Worm (Caenorhabditis elegans): ENCODE results near the gene C50F7.3.

The C50F7.3 gene

ce11 chrIV:7717916-7718315 lies 14.2 kb upstream of the C50F7.3 start, which contains the start of gene F33D4.6:
TSS of gene F33D4.6 (minus strand) at chrIV:7718016.
- TF ChIP-seq tbx-11 (GFP tag; IDR thresholded peaks at IDR 0.05): no peak

ce11 chrIV:7722806-7723205 lies 9.3 kb upstream of the C50F7.3 start, which contains the start of gene C50F7.6:
TSS of gene C50F7.6 (minus strand) at chrIV:7723199.
- no peak for TF ChIP-seq ceh-13 (GFP tag; optimal IDR thresholded peaks at IDR 0.05)

- no peak for TF ChIP-seq ama-1 (optimal IDR thresholded peaks at IDR 0.05)
- no peak for TF ChIP-seq aly-1 (tag; optimal IDR thresholded peaks at IDR 0.05)
- no peak for TF ChIP-seq ceh-13 (GFP tag; optimal IDR thresholded peaks at IDR 0.05)
- no peak for TF ChIP-seq F13C5.2 (tag; optimal IDR thresholded peaks at IDR 0.05)
- TF ChIP-seq flt-1 (GFP tag; IDR thresholded peaks at IDR 0.05): no peak
- TF ChIP-seq scrt-1 (GFP tag; IDR thresholded peaks at IDR 0.05): no peak
- TF ChIP-seq pes-1 (GFP tag; IDR thresholded peaks at IDR 0.05): no peak
- no peak for TF ChIP-seq ets-7 (tag; optimal IDR thresholded peaks at IDR 0.05)
- TF ChIP-seq hmbx-1 (tag; optimal IDR thresholded peaks at IDR 0.05): no peak
- no peak for TF ChIP-seq hmg-4 (GFP tag; optimal IDR thresholded peaks at IDR 0.05)
- no peak for TF ChIP-seq hnd-1 (tag; optimal IDR thresholded peaks at IDR 0.05)
- TF ChIP-seq ceh-36 (tag; optimal IDR thresholded peaks at IDR 0.05): no peak
- TF ChIP-seq tbx-11 (GFP tag; IDR thresholded peaks at IDR 0.05): no peak
- TF ChIP-seq tbx-37 (GFP tag; conservative IDR thresholded peaks at IDR 0.05): no peak
- TF ChIP-seq B0310.2 (tag; optimal IDR thresholded peaks at IDR 0.05): no peak
- no peak for TF ChIP-seq sea-1 (GFP tag; conservative IDR thresholded peaks at IDR 0.05)
- TF ChIP-seq tra-4 (tag; optimal IDR thresholded peaks at IDR 0.05): no peak
Observed at ce11 chrIV:7723555-7723954, 8.6 kb upstream of the C50F7.3 start.

ce11 chrIV:7724912-7725311 lies 7.2 kb upstream of the C50F7.3 start:
- no peak for TF ChIP-seq F13C5.2 (tag; optimal IDR thresholded peaks at IDR 0.05)
- no peak for TF ChIP-seq hmbx-1 (tag; optimal IDR thresholded peaks at IDR 0.05)
- no peak for TF ChIP-seq ets-7 (tag; optimal IDR thresholded peaks at IDR 0.05)
- TF ChIP-seq flt-1 (GFP tag; IDR thresholded peaks at IDR 0.05): no peak
- no peak for TF ChIP-seq hmg-4 (GFP tag; optimal IDR thresholded peaks at IDR 0.05)
- TF ChIP-seq sea-1 (GFP tag; conservative IDR thresholded peaks at IDR 0.05): no peak
- no peak for TF ChIP-seq hnd-1 (tag; optimal IDR thresholded peaks at IDR 0.05)
- no peak for TF ChIP-seq B0310.2 (tag; optimal IDR thresholded peaks at IDR 0.05)
- no peak for TF ChIP-seq ceh-13 (GFP tag; optimal IDR thresholded peaks at IDR 0.05)
- no peak for TF ChIP-seq ama-1 (optimal IDR thresholded peaks at IDR 0.05)
- TF ChIP-seq ceh-36 (tag; optimal IDR thresholded peaks at IDR 0.05): no peak
- no peak for TF ChIP-seq tbx-37 (GFP tag; conservative IDR thresholded peaks at IDR 0.05)
- TF ChIP-seq scrt-1 (GFP tag; IDR thresholded peaks at IDR 0.05): no peak
- no peak for TF ChIP-seq tbx-11 (GFP tag; IDR thresholded peaks at IDR 0.05)

ce11 chrIV:7726325-7726724 lies 5.8 kb upstream of the C50F7.3 start, which contains the start of gene C50F7.5:
TSS of gene C50F7.5 (plus strand) at chrIV:7726719.
- TF ChIP-seq pes-1 (GFP tag; IDR thresholded peaks at IDR 0.05) (no peak), tra-4 (tag; optimal IDR thresholded peaks at IDR 0.05) (no peak), ets-7 (tag; optimal IDR thresholded peaks at IDR 0.05) (no peak), tbx-11 (GFP tag; IDR thresholded peaks at IDR 0.05) (no peak), tbx-37 (GFP tag; conservative IDR thresholded peaks at IDR 0.05) (no peak)

ce11 chrIV:7727258-7727657 lies 4.9 kb upstream of the C50F7.3 start:
- no peak for TF ChIP-seq scrt-1 (GFP tag; IDR thresholded peaks at IDR 0.05)
- TF ChIP-seq hmbx-1 (tag; optimal IDR thresholded peaks at IDR 0.05): no peak
- no peak for TF ChIP-seq pes-1 (GFP tag; IDR thresholded peaks at IDR 0.05)
- TF ChIP-seq ama-1 (optimal IDR thresholded peaks at IDR 0.05): no peak
- no peak for TF ChIP-seq sea-1 (GFP tag; conservative IDR thresholded peaks at IDR 0.05)

ce11 chrIV:7728402-7728963 lies 3.6 kb upstream of the C50F7.3 start, which contains the start of gene sucg-1:
TSS of gene sucg-1 (plus strand) at chrIV:7728913.
- TF ChIP-seq hnd-1 (tag; optimal IDR thresholded peaks at IDR 0.05) (no peak), scrt-1 (GFP tag; IDR thresholded peaks at IDR 0.05) (no peak), aly-1 (tag; optimal IDR thresholded peaks at IDR 0.05) (no peak), ceh-13 (GFP tag; optimal IDR thresholded peaks at IDR 0.05) (no peak), sea-1 (GFP tag; conservative IDR thresholded peaks at IDR 0.05) (no peak), ceh-36 (tag; optimal IDR thresholded peaks at IDR 0.05) (no peak), tbx-37 (GFP tag; conservative IDR thresholded peaks at IDR 0.05) (no peak)

ce11 chrIV:7734173-7734572 lies 2.0 kb downstream of the C50F7.3 start:
- TF ChIP-seq ceh-13 (GFP tag; optimal IDR thresholded peaks at IDR 0.05): no peak
- TF ChIP-seq ama-1 (optimal IDR thresholded peaks at IDR 0.05): no peak
- TF ChIP-seq tbx-11 (GFP tag; IDR thresholded peaks at IDR 0.05): no peak
- TF ChIP-seq sea-1 (GFP tag; conservative IDR thresholded peaks at IDR 0.05): no peak
- TF ChIP-seq pes-1 (GFP tag; IDR thresholded peaks at IDR 0.05): no peak
- no peak for TF ChIP-seq scrt-1 (GFP tag; IDR thresholded peaks at IDR 0.05)
- TF ChIP-seq hmg-4 (GFP tag; optimal IDR thresholded peaks at IDR 0.05): no peak
- no peak for TF ChIP-seq ets-7 (tag; optimal IDR thresholded peaks at IDR 0.05)
- TF ChIP-seq tra-4 (tag; optimal IDR thresholded peaks at IDR 0.05): no peak
- TF ChIP-seq hmbx-1 (tag; optimal IDR thresholded peaks at IDR 0.05): no peak
- no peak for TF ChIP-seq ceh-36 (tag; optimal IDR thresholded peaks at IDR 0.05)
- no peak for TF ChIP-seq F13C5.2 (tag; optimal IDR thresholded peaks at IDR 0.05)
- TF ChIP-seq hnd-1 (tag; optimal IDR thresholded peaks at IDR 0.05): no peak
- TF ChIP-seq flt-1 (GFP tag; IDR thresholded peaks at IDR 0.05): no peak
- TF ChIP-seq aly-1 (tag; optimal IDR thresholded peaks at IDR 0.05): no peak
- no peak for TF ChIP-seq B0310.2 (tag; optimal IDR thresholded peaks at IDR 0.05)
- TF ChIP-seq tbx-37 (GFP tag; conservative IDR thresholded peaks at IDR 0.05): no peak

Data from whole organism, early embryonic.